Worm (Caenorhabditis elegans): ENCODE results near the gene srz-105.

- TF ChIP-seq lin-35 (GFP tag; optimal IDR thresholded peaks at IDR 0.05) (no peak), sox-4 (tag; optimal IDR thresholded peaks at IDR 0.05) (no peak)
Measured at ce11 chrIV:16328519-16328918, 3.8 kb downstream of the srz-105 start, which contains the start of gene K03D3.2.

All from whole organism, L1 larva.